Fruit fly (Drosophila melanogaster) whole organism, embryonic: ENCODE measurements around the gene CG13258.

ENCODE experiments used
- BtbVII ChIP-seq: fragments of 200-800 bp; sonication (Bioruptor generic); optimal IDR thresholded peaks from 3 replicates; lab custom pipeline; 2017; ENCODE audit warnings: missing biosample characterization, mild to moderate bottlenecking, missing genetic modification characterization
- CG1024 ChIP-seq: fragments of 200-800 bp; sonication (Bioruptor generic); IDR thresholded peaks from 2 replicates; pipeline ENCODE4 v1.3.6; 2022; ENCODE audit warnings: missing biosample characterization, missing genetic modification characterization
- CG10979 ChIP-seq: fragments of 200-800 bp; sonication (Bioruptor generic); optimal IDR thresholded peaks from 2 replicates; lab custom pipeline; 2018; ENCODE audit warnings: missing biosample characterization, mild to moderate bottlenecking, missing genetic modification characterization, moderate library complexity
- CG11085 ChIP-seq: fragments of 200-800 bp; sonication (Bioruptor generic); IDR thresholded peaks from 2 replicates; pipeline ENCODE4 v1.3.6; 2022; ENCODE audit warnings: missing biosample characterization, missing genetic modification characterization
- CG11504 ChIP-seq: fragments of 200-800 bp; sonication (Bioruptor generic); optimal IDR thresholded peaks from 3 replicates; lab custom pipeline; 2019; ENCODE audit warnings: missing biosample characterization, mild to moderate bottlenecking, missing genetic modification characterization, moderate library complexity
- CG1233 ChIP-seq: fragments of 200-800 bp; sonication (Bioruptor generic); optimal IDR thresholded peaks from 4 replicates; lab custom pipeline; 2018; ENCODE audit warnings: missing biosample characterization, mild to moderate bottlenecking, missing genetic modification characterization
- CG14710 ChIP-seq: fragments of 200-800 bp; sonication (Bioruptor generic); optimal IDR thresholded peaks from 3 replicates; lab custom pipeline; 2019; ENCODE audit warnings: missing biosample characterization, mild to moderate bottlenecking, missing genetic modification characterization, moderate library complexity
- CG15073 ChIP-seq: fragments of 200-800 bp; sonication (Bioruptor generic); optimal IDR thresholded peaks from 2 replicates; lab custom pipeline; 2016; ENCODE audit warnings: missing biosample characterization, missing genetic modification characterization
- CG1603 ChIP-seq: fragments of 200-800 bp; sonication (Bioruptor generic); optimal IDR thresholded peaks from 2 replicates; lab custom pipeline; 2019; ENCODE audit warnings: missing biosample characterization, mild to moderate bottlenecking, missing genetic modification characterization, moderate library complexity
- CG17359 ChIP-seq: fragments of 200-800 bp; sonication (Bioruptor generic); optimal IDR thresholded peaks from 3 replicates; lab custom pipeline; 2018; ENCODE audit warnings: missing biosample characterization, mild to moderate bottlenecking, missing genetic modification characterization, moderate library complexity
- CG17912 ChIP-seq: fragments of 200-800 bp; sonication (Bioruptor generic); optimal IDR thresholded peaks from 2 replicates; lab custom pipeline; 2018; ENCODE audit warnings: missing biosample characterization, mild to moderate bottlenecking, missing genetic modification characterization
- CG1832 ChIP-seq: fragments of 200-800 bp; sonication (Bioruptor generic); optimal IDR thresholded peaks from 2 replicates; lab custom pipeline; 2017; ENCODE audit warnings: missing biosample characterization, mild to moderate bottlenecking, missing genetic modification characterization, inconsistent platforms
- CG3163 ChIP-seq: fragments of 200-800 bp; sonication (Bioruptor generic); optimal IDR thresholded peaks from 3 replicates; lab custom pipeline; 2016; ENCODE audit warnings: missing biosample characterization, missing genetic modification characterization
- CG33557 ChIP-seq: fragments of 200-800 bp; sonication (Bioruptor generic); optimal IDR thresholded peaks from 2 replicates; lab custom pipeline; 2019; ENCODE audit warnings: missing biosample characterization, mild to moderate bottlenecking, missing genetic modification characterization, moderate library complexity
- CG34376 ChIP-seq: fragments of 200-800 bp; sonication (Bioruptor generic); optimal IDR thresholded peaks from 2 replicates; lab custom pipeline; 2018; ENCODE audit warnings: missing biosample characterization, mild to moderate bottlenecking, missing genetic modification characterization
- CG6272 ChIP-seq: fragments of 200-800 bp; sonication (Bioruptor generic); IDR thresholded peaks from 2 replicates; pipeline ENCODE4 v1.3.6; 2022; ENCODE audit warnings: missing biosample characterization, missing genetic modification characterization
- CG6813 ChIP-seq: fragments of 200-800 bp; sonication (Bioruptor generic); optimal IDR thresholded peaks from 2 replicates; lab custom pipeline; 2017; ENCODE audit warnings: missing biosample characterization, missing genetic modification characterization, mild to moderate bottlenecking, moderate library complexity, missing genetic modification reagents
- CG8290 ChIP-seq, 3 experiments: fragments of 200-800 bp; sonication (Bioruptor generic); optimal IDR thresholded peaks; 2 replicates each; lab custom pipeline; 2016 to 2019; ENCODE audit warnings: missing biosample characterization in 3 of 3, missing genetic modification characterization in 3 of 3, mild to moderate bottlenecking in 2 of 3, moderate library complexity in 1 of 3
- D ChIP-seq, 2 experiments: fragments of 200-800 bp in 1 of 2; fragments of >200 bp in 1 of 2; sonication (Bioruptor generic) in 1 of 2; optimal IDR thresholded peaks; 2 replicates in 1 of 2; 3 replicates in 1 of 2; lab custom pipeline; 2017; ENCODE audit warnings: mild to moderate bottlenecking in 1 of 2, missing biosample characterization in 1 of 2, missing genetic modification characterization in 1 of 2, missing genetic modification reagents in 1 of 2
- Deaf1 ChIP-seq: fragments of 200-800 bp; optimal IDR thresholded peaks from 3 replicates; lab custom pipeline; 2019; ENCODE audit warnings: missing biosample characterization, mild to moderate bottlenecking, missing genetic modification characterization, moderate library complexity
- Dfd ChIP-seq, 2 experiments: fragments of >200 bp; optimal IDR thresholded peaks; 2 replicates each; lab custom pipeline; 2017; ENCODE audit warnings: missing biosample characterization in 2 of 2, missing genetic modification characterization in 2 of 2
- Elba2 ChIP-seq: fragments of 200-800 bp; sonication (Bioruptor generic); optimal IDR thresholded peaks from 3 replicates; lab custom pipeline; 2016; ENCODE audit warnings: missing biosample characterization, missing genetic modification characterization
- Hr39 ChIP-seq: fragments of >200 bp; optimal IDR thresholded peaks from 2 replicates; lab custom pipeline; 2017
- Hr78 ChIP-seq, 2 experiments: fragments of 200-800 bp in 1 of 2; fragments of >200 bp in 1 of 2; sonication (Bioruptor generic) in 1 of 2; optimal IDR thresholded peaks; 2 replicates each; lab custom pipeline; 2017 to 2019; ENCODE audit warnings: missing biosample characterization in 2 of 2, missing genetic modification characterization in 2 of 2, mild to moderate bottlenecking in 1 of 2, moderate library complexity in 1 of 2
- Mes4 ChIP-seq: fragments of 200-800 bp; sonication (Bioruptor generic); optimal IDR thresholded peaks from 2 replicates; lab custom pipeline; 2016; ENCODE audit warnings: missing biosample characterization, missing genetic modification characterization
- Side ChIP-seq: fragments of 200-800 bp; sonication (Bioruptor generic); optimal IDR thresholded peaks from 2 replicates; lab custom pipeline; 2016; ENCODE audit warnings: missing biosample characterization, missing genetic modification characterization
- ap ChIP-seq: fragments of 200-800 bp; sonication (Bioruptor generic); IDR thresholded peaks from 2 replicates; pipeline ENCODE4 v1.3.6; 2022; ENCODE audit warnings: missing biosample characterization, missing genetic modification characterization
- corto ChIP-seq: fragments of 200-800 bp; sonication (Bioruptor generic); optimal IDR thresholded peaks from 2 replicates; lab custom pipeline; 2016; ENCODE audit warnings: missing biosample characterization, mild to moderate bottlenecking, missing genetic modification characterization, moderate library complexity
- croc ChIP-seq: fragments of 200-800 bp; sonication (Bioruptor generic); conservative IDR thresholded peaks from 3 replicates; pipeline ENCODE4 v1.3.6; 2022; ENCODE audit warnings: missing biosample characterization, missing genetic modification characterization
- ham ChIP-seq: fragments of 200-800 bp; sonication (Bioruptor generic); IDR thresholded peaks from 2 replicates; pipeline ENCODE4 v1.3.6; 2022; ENCODE audit warnings: missing biosample characterization, missing genetic modification characterization
- hth ChIP-seq: fragments of >200 bp; optimal IDR thresholded peaks from 2 replicates; lab custom pipeline; 2017; ENCODE audit warnings: inconsistent platforms
- jing ChIP-seq: fragments of 200-800 bp; sonication (Bioruptor generic); optimal IDR thresholded peaks from 2 replicates; lab custom pipeline; 2018; ENCODE audit warnings: missing biosample characterization, mild to moderate bottlenecking, missing genetic modification characterization
- ken ChIP-seq: fragments of 200-800 bp; sonication (Bioruptor generic); IDR thresholded peaks from 3 replicates; pipeline ENCODE4 v1.3.6; 2022; ENCODE audit warnings: missing biosample characterization, missing genetic modification characterization
- pb ChIP-seq: fragments of 200-800 bp; sonication (Bioruptor generic); optimal IDR thresholded peaks from 3 replicates; lab custom pipeline; 2016; ENCODE audit warnings: missing biosample characterization, missing genetic modification characterization
- scrt ChIP-seq: fragments of 200-800 bp; sonication (Bioruptor generic); optimal IDR thresholded peaks from 2 replicates; lab custom pipeline; 2018; ENCODE audit warnings: missing biosample characterization, mild to moderate bottlenecking, missing genetic modification characterization, moderate library complexity
- sna ChIP-seq: fragments of 200-800 bp; sonication (Bioruptor generic); IDR thresholded peaks from 2 replicates; pipeline ENCODE4 v1.3.6; 2022; ENCODE audit warnings: missing biosample characterization, missing genetic modification characterization; ENCODE audit not compliant: partially characterized antibody
- tap ChIP-seq: fragments of 200-800 bp; optimal IDR thresholded peaks from 3 replicates; lab custom pipeline; 2019; ENCODE audit warnings: missing biosample characterization, mild to moderate bottlenecking, missing genetic modification characterization, moderate library complexity
- trem ChIP-seq: fragments of 200-800 bp; optimal IDR thresholded peaks from 3 replicates; lab custom pipeline; 2019; ENCODE audit warnings: missing biosample characterization, mild to moderate bottlenecking, missing genetic modification characterization, moderate library complexity
- yki ChIP-seq: fragments of >200 bp; optimal IDR thresholded peaks from 3 replicates; lab custom pipeline; 2018
- zfh1 ChIP-seq: fragments of 200-800 bp; sonication (Bioruptor generic); IDR thresholded peaks from 3 replicates; pipeline ENCODE4 v1.3.6; 2022; ENCODE audit warnings: missing biosample characterization, missing genetic modification characterization

The CG13258 gene

dm6 chr2L:16269232-16270134 is 23.3 kb downstream of the CG13258 start (continued):
- TF ChIP-seq zfh1 = no peak
- peak; percentile 85 for TF ChIP-seq CG1233 (GFP tag; lab: Kevin White, UChicago)
- TF ChIP-seq Mes4 (GFP tag; lab: Kevin White, UChicago) = peak; percentile 59
- TF ChIP-seq CG3163 (GFP tag; lab: Kevin White, UChicago) = peak; percentile 35
- peak; percentile 69 for TF ChIP-seq Elba2 (GFP tag; lab: Kevin White, UChicago)
- peak; percentile 48 for TF ChIP-seq CG1603 (tag; lab: Kevin White, UChicago)
- TF ChIP-seq sna (GFP tag; lab: Robert Waterston, UW) = no peak
- peak; percentile 96 for TF ChIP-seq BtbVII
- peak; percentile 87 for TF ChIP-seq D (optimal IDR thresholded peaks at IDR 0.05; lab: Kevin White, UChicago)
- peak; percentile 54 for TF ChIP-seq D (GFP tag; optimal IDR thresholded peaks at IDR 0.05; lab: Kevin White, UChicago)
- TF ChIP-seq yki (lab: Kevin White, UChicago) = peak; percentile 46
- peak; percentile 82 for TF ChIP-seq tap (tag; lab: Kevin White, UChicago)
- no peak for TF ChIP-seq ap (GFP tag; lab: Robert Waterston, UW)
- peak; percentile 74 for TF ChIP-seq CG17359 (tag; lab: Kevin White, UChicago)
- peak; percentile 49 for TF ChIP-seq corto (GFP tag; lab: Kevin White, UChicago)
- peak in 1 of 2 experiments; percentile 13 for TF ChIP-seq Hr78 (GFP tag; optimal IDR thresholded peaks at IDR 0.05; lab: Kevin White, UChicago)
- no peak for TF ChIP-seq ham (GFP tag; lab: Robert Waterston, UW)
- peak; percentile 36 for TF ChIP-seq CG10979 (tag; lab: Kevin White, UChicago)
- peak; percentile 72 for TF ChIP-seq pb (GFP tag; lab: Kevin White, UChicago)
- no peak for TF ChIP-seq croc (GFP tag; lab: Robert Waterston, UW)
- TF ChIP-seq CG33557 (GFP tag; lab: Kevin White, UChicago) = peak; percentile 56
- no peak for TF ChIP-seq CG1024 (GFP tag; lab: Robert Waterston, UW)
- TF ChIP-seq CG15073 (GFP tag; lab: Kevin White, UChicago) = no peak
- peak; percentile 96 for TF ChIP-seq CG6813 (GFP tag; lab: Kevin White, UChicago)
- TF ChIP-seq CG14710 (tag; lab: Kevin White, UChicago) = peak; percentile 25
- TF ChIP-seq Deaf1 (tag; lab: Kevin White, UChicago) = peak; percentile 73
- TF ChIP-seq Hr39 (lab: Kevin White, UChicago) = no peak
- peak; percentile 94 for TF ChIP-seq scrt
- TF ChIP-seq ken = no peak
- TF ChIP-seq Side = peak; percentile 80
- TF ChIP-seq CG11085 (GFP tag; lab: Robert Waterston, UW) = no peak
- TF ChIP-seq jing (GFP tag; lab: Kevin White, UChicago) = no peak
- TF ChIP-seq trem (tag; lab: Kevin White, UChicago) = peak; percentile 18
- TF ChIP-seq CG6272 (GFP tag; lab: Robert Waterston, UW) = no peak
- no peak for TF ChIP-seq hth (lab: Kevin White, UChicago)
- peak; percentile 42 for TF ChIP-seq CG8290 (GFP tag; optimal IDR thresholded peaks at IDR 0.05; lab: Kevin White, UChicago)
- TF ChIP-seq CG8290 (tag; optimal IDR thresholded peaks at IDR 0.05; lab: Kevin White, UChicago) = peak; percentile 71 to 78
- TF ChIP-seq CG17912 (GFP tag; lab: Kevin White, UChicago) = peak; percentile 92
- peak; percentile 79 for TF ChIP-seq CG1832 (GFP tag; lab: Kevin White, UChicago)
- peak; percentile 100 for TF ChIP-seq CG11504 (tag; lab: Kevin White, UChicago)
- peak; percentile 99 for TF ChIP-seq CG34376
- no peak for TF ChIP-seq Dfd (GFP tag; optimal IDR thresholded peaks at IDR 0.05; lab: Kevin White, UChicago)
- TF ChIP-seq, all 482 proteins: peak for 203
